Worm (Caenorhabditis elegans): ENCODE results near the gene K01A12.4.
"Not testable (repeated sequence)": the region's sequence is repeated elsewhere in the genome, so short reads cannot be mapped to it uniquely, and the experiment has no call there.

The K01A12.4 gene

DNA sequence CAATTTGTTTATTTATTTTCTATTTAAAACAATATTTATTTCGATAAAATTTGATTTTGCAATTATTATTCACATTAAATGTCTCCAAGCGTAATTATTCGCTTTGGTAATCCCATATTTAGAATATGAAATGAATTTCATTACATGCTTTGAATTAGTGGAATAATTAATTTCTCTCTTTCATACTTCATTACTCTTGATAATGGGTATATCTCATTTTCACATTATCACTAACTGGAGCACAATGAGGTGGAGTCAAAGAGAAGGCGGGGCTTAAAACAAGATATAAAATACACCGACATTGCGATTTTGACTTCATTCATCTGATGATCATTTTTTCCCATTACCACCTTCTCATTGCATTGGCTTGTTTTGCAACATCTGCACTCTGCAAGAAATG lies at the start of gene K01A12.4:
Gene K01A12.4 (plus strand): TSS at position 301 of the 400 bp plus-strand sequence.
- not testable (repeated sequence) for TF ChIP-seq ama-1 (optimal IDR thresholded peaks at IDR 0.05); C16A3.4 (tag; optimal IDR thresholded peaks at IDR 0.05); nhr-28 (tag; optimal IDR thresholded peaks at IDR 0.05)

DNA sequence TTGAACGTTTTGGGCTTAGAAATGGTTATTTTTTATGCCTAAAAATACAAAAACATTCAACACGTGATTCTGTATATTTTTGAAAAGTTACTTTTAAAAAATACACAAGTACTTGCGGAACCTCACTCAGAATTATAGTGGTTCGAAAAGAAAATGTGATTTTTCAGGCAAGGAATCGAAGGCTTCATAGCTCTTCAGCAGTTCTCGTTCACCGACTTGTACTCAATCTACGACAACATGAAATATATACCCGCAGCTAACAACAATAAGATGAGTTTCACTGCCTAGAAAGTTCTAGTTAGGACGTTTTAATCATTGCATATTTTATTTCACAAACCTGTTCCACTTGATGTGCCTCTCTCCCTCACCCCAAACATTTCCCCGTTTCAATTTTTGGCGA lies 48.1 kb upstream of the K01A12.4 start:
- no peak for TF ChIP-seq lir-3 (tag; optimal IDR thresholded peaks at IDR 0.05; ENCODE audit: poor library complexity)
- no peak for TF ChIP-seq egl-13 (tag; optimal IDR thresholded peaks at IDR 0.05)
- no peak for TF ChIP-seq unc-86 (tag; optimal IDR thresholded peaks at IDR 0.05)
- no peak for TF ChIP-seq tlp-1 (tag; optimal IDR thresholded peaks at IDR 0.05)
- TF ChIP-seq unc-30 (tag; optimal IDR thresholded peaks at IDR 0.05) = no peak
- TF ChIP-seq nhr-12 (tag; optimal IDR thresholded peaks at IDR 0.05) = no peak
- no peak for TF ChIP-seq mdl-1 (tag; optimal IDR thresholded peaks at IDR 0.05)
- TF ChIP-seq ceh-88 (GFP tag; IDR thresholded peaks at IDR 0.05) = no peak
- no peak for TF ChIP-seq snu-23 (GFP tag; optimal IDR thresholded peaks at IDR 0.05)
- no peak for TF ChIP-seq vab-15 (tag; optimal IDR thresholded peaks at IDR 0.05)
- no peak for TF ChIP-seq nhr-90 (tag; optimal IDR thresholded peaks at IDR 0.05; ENCODE audit: poor library complexity)
- no peak for TF ChIP-seq unc-98 (GFP tag; IDR thresholded peaks at IDR 0.05)
- TF ChIP-seq tbx-2 (tag; optimal IDR thresholded peaks at IDR 0.05) = no peak
- no peak for TF ChIP-seq C34B4.2 (tag; optimal IDR thresholded peaks at IDR 0.05)
- no peak for TF ChIP-seq zag-1 (tag; optimal IDR thresholded peaks at IDR 0.05)
- no peak for TF ChIP-seq hpl-2 (GFP tag; optimal IDR thresholded peaks at IDR 0.05)
- no peak for TF ChIP-seq F16B12.6 (tag; optimal IDR thresholded peaks at IDR 0.05)
- no peak for TF ChIP-seq nhr-28 (tag; optimal IDR thresholded peaks at IDR 0.05)
- TF ChIP-seq nhr-19 (GFP tag; conservative IDR thresholded peaks at IDR 0.05) = no peak

DNA sequence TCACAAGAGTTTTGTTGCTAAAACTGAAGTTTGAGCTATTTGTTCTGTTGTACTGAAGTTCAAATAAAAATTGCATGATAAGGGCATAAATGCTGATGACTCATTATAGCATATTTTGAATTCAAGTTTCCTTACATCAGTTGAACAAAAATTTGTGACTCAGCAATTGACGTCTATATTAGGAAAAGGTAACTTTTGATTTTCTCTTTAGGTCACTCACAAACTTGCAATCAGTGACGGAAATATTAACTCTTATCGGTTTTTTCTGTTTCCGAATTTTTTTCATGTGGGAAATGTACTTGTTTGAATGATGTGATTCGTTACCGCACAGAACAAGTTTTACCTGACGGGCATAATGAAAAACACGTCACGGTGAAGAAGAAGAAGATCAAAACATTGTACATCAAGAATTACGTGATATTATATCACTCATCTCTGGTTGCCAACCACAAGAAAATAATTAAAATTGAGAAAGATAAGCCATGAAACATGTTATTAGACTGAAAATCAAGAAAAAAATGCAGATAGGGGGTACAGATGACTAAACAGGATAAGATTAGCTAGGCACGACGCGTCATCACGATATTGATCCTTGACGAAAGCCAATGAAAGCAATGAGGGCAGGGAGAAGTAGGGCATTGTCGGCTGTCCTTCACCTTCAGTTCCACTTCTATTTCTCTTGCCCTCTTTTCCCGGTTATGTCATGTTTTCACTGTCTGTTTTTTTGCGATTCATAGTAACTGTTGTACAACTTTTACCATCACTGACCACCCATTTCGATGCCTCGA lies 46.8 kb upstream of the K01A12.4 start:
- TF ChIP-seq pax-3 (tag; optimal IDR thresholded peaks at IDR 0.05) (no peak), blmp-1 (tag; optimal IDR thresholded peaks at IDR 0.05) (no peak), dsc-1 (tag; optimal IDR thresholded peaks at IDR 0.05) (peak; percentile 60), pqm-1 (tag; optimal IDR thresholded peaks at IDR 0.05) (no peak), ceh-88 (GFP tag; IDR thresholded peaks at IDR 0.05) (no peak), nhr-76 (tag; optimal IDR thresholded peaks at IDR 0.05) (no peak), C04F5.9 (tag; optimal IDR thresholded peaks at IDR 0.05) (no peak), hlh-4 (tag; optimal IDR thresholded peaks at IDR 0.05) (no peak), elt-2 (tag; optimal IDR thresholded peaks at IDR 0.05) (peak; percentile 26), lin-15B (tag; optimal IDR thresholded peaks at IDR 0.05) (no peak), C34B4.2 (tag; optimal IDR thresholded peaks at IDR 0.05) (no peak), nhr-84 (tag; optimal IDR thresholded peaks at IDR 0.05) (no peak), tbx-2 (tag; optimal IDR thresholded peaks at IDR 0.05) (no peak), fkh-8 (tag; optimal IDR thresholded peaks at IDR 0.05) (no peak), irx-1 (tag; optimal IDR thresholded peaks at IDR 0.05) (no peak), vab-15 (tag; optimal IDR thresholded peaks at IDR 0.05) (no peak), ztf-11 (tag; optimal IDR thresholded peaks at IDR 0.05) (no peak), lin-39 (tag; optimal IDR thresholded peaks at IDR 0.05) (no peak), efl-3 (GFP tag; optimal IDR thresholded peaks at IDR 0.05) (no peak), nhr-85 (tag) (peak; percentile 47), ets-5 (GFP tag; IDR thresholded peaks at IDR 0.05) (no peak), nhr-28 (tag; optimal IDR thresholded peaks at IDR 0.05) (no peak), aly-2 (tag; optimal IDR thresholded peaks at IDR 0.05) (no peak), elt-3 (tag; optimal IDR thresholded peaks at IDR 0.05) (peak in 1 of 6 experiments; percentile 36), mep-1 (tag; optimal IDR thresholded peaks at IDR 0.05) (no peak), lin-35 (GFP tag; optimal IDR thresholded peaks at IDR 0.05) (no peak), nhr-71 (tag; optimal IDR thresholded peaks at IDR 0.05) (no peak), unc-62 (GFP tag; optimal IDR thresholded peaks at IDR 0.05) (no peak), egl-13 (tag; optimal IDR thresholded peaks at IDR 0.05) (no peak), nhr-237 (tag; optimal IDR thresholded peaks at IDR 0.05) (no peak), snpc-4 (tag; optimal IDR thresholded peaks at IDR 0.05) (no peak), lin-14 (GFP tag; optimal IDR thresholded peaks at IDR 0.05) (peak; percentile 23), snu-23 (GFP tag; optimal IDR thresholded peaks at IDR 0.05) (no peak), egl-27 (tag; optimal IDR thresholded peaks at IDR 0.05) (no peak), alr-1 (tag; optimal IDR thresholded peaks at IDR 0.05; ENCODE audit: borderline replicate concordance) (no peak)

Data from whole organism, L1 larva.